Fruit fly (Drosophila melanogaster) whole organism: ENCODE data around the gene PH4alphaSG2.

ENCODE experiments used
- CG8478 ChIP-seq: fragments of >200 bp; optimal IDR thresholded peaks from 2 replicates; lab custom pipeline; 2018; ENCODE audit warnings: inconsistent platforms
- Dll ChIP-seq: fragments of >200 bp; optimal IDR thresholded peaks from 2 replicates; lab custom pipeline; 2017
- EcR ChIP-seq, 2 experiments: fragments of >200 bp; optimal IDR thresholded peaks; 2 replicates each; lab custom pipeline; 2017; ENCODE audit warnings: missing biosample characterization in 2 of 2, missing genetic modification characterization in 2 of 2, missing genetic modification reagents in 2 of 2
- psq ChIP-seq: fragments of >200 bp; optimal IDR thresholded peaks from 2 replicates; lab custom pipeline; 2017
- usp ChIP-seq: fragments of >200 bp; optimal IDR thresholded peaks from 2 replicates; lab custom pipeline; 2017; ENCODE audit warnings: missing biosample characterization, missing genetic modification characterization, mixed read lengths

dm6 chr3R:30525629-30526028 lies 35.8 kb downstream of the PH4alphaSG2 start:
- TF ChIP-seq usp (GFP tag; lab: Kevin White, UChicago): no peak
- TF ChIP-seq psq (lab: Kevin White, UChicago): no peak
- TF ChIP-seq CG8478: no peak
- no peak for TF ChIP-seq EcR (GFP tag; optimal IDR thresholded peaks at IDR 0.05; lab: Kevin White, UChicago)
- TF ChIP-seq Dll: no peak
